Worm (Caenorhabditis elegans) whole organism, L4/young adult: Measurements from ENCODE around the gene usp-46.

Source experiments
- W03F9.2 ChIP-seq: fragments of 150-350 bp; optimal IDR thresholded peaks from 2 replicates; lab custom pipeline; 2014; ENCODE audit warnings: missing biosample characterization, missing genetic modification characterization
- him-1 ChIP-seq: sonication (generic microtip); optimal IDR thresholded peaks from 2 replicates; lab custom pipeline; 2016; ENCODE audit warnings: missing genotype, missing genetic modification reagents, missing genetic modification characterization, missing compliant biosample characterization

- TF ChIP-seq W03F9.2 = peak; percentile 87
- TF ChIP-seq him-1 (tag; lab: Kevin White, UChicago) = peak; percentile 63
Measured at ce11 chrIII:9780665-9781304, 4.4 kb downstream of the usp-46 start, which contains the start of gene vha-1.
